Worm (Caenorhabditis elegans): ENCODE data around the gene F53F4.1.

The F53F4.1 gene

ce11 chrV:13576828-13577227, 7.8 kb upstream of the F53F4.1 start:
- TF ChIP-seq mef-2 (tag; optimal IDR thresholded peaks at IDR 0.05) = no peak
- TF ChIP-seq swsn-7 (tag; optimal IDR thresholded peaks at IDR 0.05) = no peak
- TF ChIP-seq nhr-90 (tag; optimal IDR thresholded peaks at IDR 0.05; ENCODE audit: poor library complexity) = no peak
- no peak for TF ChIP-seq xbp-1 (tag; optimal IDR thresholded peaks at IDR 0.05)
- TF ChIP-seq dpl-1 (GFP tag; optimal IDR thresholded peaks at IDR 0.05) = no peak
- TF ChIP-seq elt-2 (tag; optimal IDR thresholded peaks at IDR 0.05) = peak; percentile 62
- TF ChIP-seq lin-35 (GFP tag; optimal IDR thresholded peaks at IDR 0.05) = peak in 1 of 2 experiments; percentile 43
- TF ChIP-seq zag-1 (tag; optimal IDR thresholded peaks at IDR 0.05) = no peak
- peak; percentile 3 for TF ChIP-seq jun-1 (tag; optimal IDR thresholded peaks at IDR 0.05)
- no peak for TF ChIP-seq snu-23 (GFP tag; optimal IDR thresholded peaks at IDR 0.05)
- TF ChIP-seq ceh-88 (GFP tag; IDR thresholded peaks at IDR 0.05) = no peak
- peak; percentile 66 for TF ChIP-seq pqm-1 (tag; optimal IDR thresholded peaks at IDR 0.05)

ce11 chrV:13577463-13577862, 7.1 kb upstream of the F53F4.1 start:
- TF ChIP-seq elt-3 (tag; optimal IDR thresholded peaks at IDR 0.05) (no peak), nhr-90 (tag; optimal IDR thresholded peaks at IDR 0.05; ENCODE audit: poor library complexity) (no peak), pqm-1 (tag; optimal IDR thresholded peaks at IDR 0.05) (no peak), unc-62 (GFP tag; optimal IDR thresholded peaks at IDR 0.05) (no peak), grh-1 (GFP tag; IDR thresholded peaks at IDR 0.05) (no peak), sup-37 (GFP tag; optimal IDR thresholded peaks at IDR 0.05) (no peak), pax-3 (tag; optimal IDR thresholded peaks at IDR 0.05) (no peak), lin-15B (tag; optimal IDR thresholded peaks at IDR 0.05) (no peak), fkh-8 (tag; optimal IDR thresholded peaks at IDR 0.05) (no peak), C04F5.9 (tag; optimal IDR thresholded peaks at IDR 0.05) (no peak), hlh-17 (GFP tag; optimal IDR thresholded peaks at IDR 0.05; ENCODE audit: borderline replicate concordance) (no peak), irx-1 (tag; optimal IDR thresholded peaks at IDR 0.05) (no peak)

ce11 chrV:13578637-13579036, 5.9 kb upstream of the F53F4.1 start, which contains the start of gene C50B8.6:
Gene C50B8.6, plus strand, starts transcription at chrV:13578972.
- TF ChIP-seq elt-2 (tag; optimal IDR thresholded peaks at IDR 0.05) = peak; percentile 39
- no peak for TF ChIP-seq rnt-1 (tag; optimal IDR thresholded peaks at IDR 0.05)

- TF ChIP-seq aly-2 (tag; optimal IDR thresholded peaks at IDR 0.05) = no peak
- no peak for TF ChIP-seq lin-39 (tag; optimal IDR thresholded peaks at IDR 0.05)
- peak; percentile 42 for TF ChIP-seq elt-2 (tag; optimal IDR thresholded peaks at IDR 0.05)
- TF ChIP-seq nhr-71 (tag; optimal IDR thresholded peaks at IDR 0.05) = no peak
- no peak for TF ChIP-seq alr-1 (tag; optimal IDR thresholded peaks at IDR 0.05; ENCODE audit: borderline replicate concordance)
- no peak for TF ChIP-seq fkh-8 (tag; optimal IDR thresholded peaks at IDR 0.05)
- TF ChIP-seq nhr-76 (tag; optimal IDR thresholded peaks at IDR 0.05) = no peak
Observed at ce11 chrV:13580696-13581095, 3.9 kb upstream of the F53F4.1 start, which contains the start of gene C50B8.5. Gene C50B8.5, plus strand, starts transcription at chrV:13580968.

ce11 chrV:13587902-13588301, 3.3 kb downstream of the F53F4.1 start, which contains the start of gene F53F4.17:
Gene F53F4.17, plus strand, starts transcription at chrV:13588202.
- TF ChIP-seq egl-13 (tag; optimal IDR thresholded peaks at IDR 0.05) = no peak
- no peak for TF ChIP-seq alr-1 (tag; optimal IDR thresholded peaks at IDR 0.05; ENCODE audit: borderline replicate concordance)
- TF ChIP-seq fkh-4 (tag; optimal IDR thresholded peaks at IDR 0.05; ENCODE audit: borderline replicate concordance) = no peak
- TF ChIP-seq elt-3 (tag; optimal IDR thresholded peaks at IDR 0.05) = no peak
- no peak for TF ChIP-seq ceh-63 (GFP tag; optimal IDR thresholded peaks at IDR 0.05)
- TF ChIP-seq xbp-1 (tag; optimal IDR thresholded peaks at IDR 0.05) = no peak
- no peak for TF ChIP-seq lin-39 (tag; optimal IDR thresholded peaks at IDR 0.05)
- TF ChIP-seq nhr-11 (tag; optimal IDR thresholded peaks at IDR 0.05) = no peak
- no peak for TF ChIP-seq ztf-4 (tag; optimal IDR thresholded peaks at IDR 0.05)
- TF ChIP-seq elt-2 (tag; optimal IDR thresholded peaks at IDR 0.05) = no peak
- TF ChIP-seq Y116A8C.19 (tag; optimal IDR thresholded peaks at IDR 0.05; ENCODE audit: borderline replicate concordance) = no peak

All from whole organism, L1 larva.